Fruit fly (Drosophila melanogaster): ENCODE data around the gene CG32640.

- TF ChIP-seq Pif1A (GFP tag; optimal IDR thresholded peaks at IDR 0.05): no peak
- no peak for TF ChIP-seq CG10348 (GFP tag; IDR thresholded peaks at IDR 0.05)
- TF ChIP-seq D1 (tag; optimal IDR thresholded peaks at IDR 0.05): no peak
- no peak for TF ChIP-seq Ets98B (GFP tag; IDR thresholded peaks at IDR 0.05)
Observed at dm6 chrX:13219290-13219689, 41.5 kb downstream of the CG32640 start.
